Worm (Caenorhabditis elegans) whole organism, midembryonic: ENCODE measurements around the gene cpb-1.

Experiments
- T22C8.4 ChIP-seq: fragments of 200-800 bp; sonication (Bioruptor generic); IDR thresholded peaks from 2 replicates; pipeline ENCODE4 v1.3.6; 2022; ENCODE audit warnings: missing genetic modification characterization, missing compliant biosample characterization
- cog-1 ChIP-seq: sonication (generic microtip); optimal IDR thresholded peaks from 2 replicates; lab custom pipeline; 2016; ENCODE audit warnings: missing genetic modification characterization, missing compliant biosample characterization
- flt-1 ChIP-seq: fragments of 200-800 bp; sonication (Bioruptor generic); IDR thresholded peaks from 2 replicates; pipeline ENCODE4 v1.3.6; 2022; ENCODE audit warnings: missing genetic modification characterization, missing compliant biosample characterization
- klf-2 ChIP-seq: fragments of 200-800 bp; sonication (Bioruptor generic); conservative IDR thresholded peaks from 2 replicates; pipeline ENCODE4 v1.3.6; 2022; ENCODE audit warnings: missing genetic modification reagents, missing genetic modification characterization, missing compliant biosample characterization
- med-1 ChIP-seq: sonication (generic microtip); optimal IDR thresholded peaks from 2 replicates; lab custom pipeline; 2017; ENCODE audit warnings: missing genetic modification characterization, mild to moderate bottlenecking, missing compliant biosample characterization, antibody characterized with exemption, missing genetic modification reagents; ENCODE audit not compliant: insufficient read depth
- ref-1 ChIP-seq: fragments of 200-800 bp; sonication (Bioruptor generic); conservative IDR thresholded peaks from 2 replicates; pipeline ENCODE4 v1.3.6; 2022; ENCODE audit warnings: missing genetic modification reagents, missing genetic modification characterization, missing compliant biosample characterization
- tab-1 ChIP-seq: fragments of 200-800 bp; sonication (Bioruptor generic); IDR thresholded peaks from 2 replicates; pipeline ENCODE4 v1.3.6; 2022; ENCODE audit warnings: missing genetic modification characterization, missing compliant biosample characterization
- ztf-23 ChIP-seq: fragments of 200-800 bp; sonication (Bioruptor generic); IDR thresholded peaks from 2 replicates; pipeline ENCODE4 v1.3.6; 2022; ENCODE audit warnings: missing genetic modification reagents, missing genetic modification characterization, missing compliant biosample characterization
- ztf-29 ChIP-seq: fragments of 200-800 bp; sonication (Bioruptor generic); IDR thresholded peaks from 2 replicates; pipeline ENCODE4 v1.3.6; 2022; ENCODE audit warnings: missing genetic modification reagents, missing genetic modification characterization, missing compliant biosample characterization

cpb-1 gene

DNA sequence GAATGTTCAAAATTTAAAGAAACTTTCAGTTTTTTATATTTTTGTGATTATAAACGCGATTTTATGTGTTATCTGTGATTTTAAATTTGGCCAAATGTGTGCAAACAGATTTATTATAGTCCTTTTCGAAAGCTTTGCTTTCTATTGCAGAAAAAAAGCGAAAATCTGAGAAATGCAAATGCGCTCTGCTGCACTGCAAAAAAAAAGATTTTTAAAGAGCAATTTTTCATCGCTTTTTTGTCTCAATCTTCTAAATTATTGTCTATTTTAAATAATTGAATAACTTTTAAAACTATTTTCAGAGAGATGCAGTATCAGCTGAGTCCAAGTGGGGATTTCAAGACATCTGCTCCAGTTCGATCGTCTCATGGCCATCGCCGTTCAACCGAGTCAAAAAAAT, at the start of gene cpb-1:
Gene cpb-1, plus strand, starts transcription at position 301 of the 400 bp plus-strand sequence.
- TF ChIP-seq ref-1 (GFP tag; lab: Robert Waterston, UW) (no peak), klf-2 (GFP tag; lab: Robert Waterston, UW) (no peak), T22C8.4 (no peak), ztf-29 (GFP tag; lab: Robert Waterston, UW) (no peak), tab-1 (GFP tag; lab: Robert Waterston, UW) (no peak), flt-1 (GFP tag; lab: Robert Waterston, UW) (no peak), ztf-23 (GFP tag; lab: Robert Waterston, UW) (no peak), cog-1 (tag; lab: Kevin White, UChicago) (no peak), med-1 (GFP tag; lab: Kevin White, UChicago) (no peak)

ce11 chrIII:9277803-9278202, 44.3 kb upstream of the cpb-1 start:
- no peak for TF ChIP-seq cog-1 (tag; lab: Kevin White, UChicago)
- no peak for TF ChIP-seq ztf-23 (GFP tag; lab: Robert Waterston, UW)
- no peak for TF ChIP-seq ref-1 (GFP tag; lab: Robert Waterston, UW)
- no peak for TF ChIP-seq med-1 (GFP tag; lab: Kevin White, UChicago)
- TF ChIP-seq flt-1 (GFP tag; lab: Robert Waterston, UW): no peak
- TF ChIP-seq klf-2 (GFP tag; lab: Robert Waterston, UW): no peak
- no peak for TF ChIP-seq T22C8.4
- no peak for TF ChIP-seq ztf-29 (GFP tag; lab: Robert Waterston, UW)
- no peak for TF ChIP-seq tab-1 (GFP tag; lab: Robert Waterston, UW)

DNA sequence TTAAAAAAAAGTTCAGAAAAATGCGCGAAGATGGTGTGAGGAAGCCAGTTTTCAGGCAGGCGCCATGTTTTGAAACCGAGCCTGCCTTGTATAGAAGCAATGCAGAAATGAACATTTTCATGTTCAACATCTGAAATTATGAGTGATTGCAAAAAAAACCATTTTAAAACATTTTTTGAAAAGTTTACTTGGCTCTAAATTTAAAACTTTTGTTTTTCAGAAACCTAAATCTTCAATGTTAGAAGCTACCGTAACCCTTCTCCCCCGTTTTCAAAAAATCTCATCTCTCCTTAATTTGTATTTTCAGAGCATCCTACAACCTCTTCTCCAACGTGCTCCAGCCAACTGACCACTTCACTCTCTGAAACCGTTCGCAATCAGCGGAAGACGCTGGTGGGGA, 40.6 kb upstream of the cpb-1 start, which contains the start of gene fozi-1:
Gene fozi-1, plus strand, starts transcription at position 301 of the 400 bp plus-strand sequence.
- TF ChIP-seq ztf-23 (GFP tag; lab: Robert Waterston, UW): no peak
- TF ChIP-seq tab-1 (GFP tag; lab: Robert Waterston, UW): no peak
- no peak for TF ChIP-seq T22C8.4
- TF ChIP-seq ztf-29 (GFP tag; lab: Robert Waterston, UW): no peak
- no peak for TF ChIP-seq ref-1 (GFP tag; lab: Robert Waterston, UW)
- no peak for TF ChIP-seq med-1 (GFP tag; lab: Kevin White, UChicago)
- no peak for TF ChIP-seq klf-2 (GFP tag; lab: Robert Waterston, UW)
- no peak for TF ChIP-seq cog-1 (tag; lab: Kevin White, UChicago)
- no peak for TF ChIP-seq flt-1 (GFP tag; lab: Robert Waterston, UW)

DNA sequence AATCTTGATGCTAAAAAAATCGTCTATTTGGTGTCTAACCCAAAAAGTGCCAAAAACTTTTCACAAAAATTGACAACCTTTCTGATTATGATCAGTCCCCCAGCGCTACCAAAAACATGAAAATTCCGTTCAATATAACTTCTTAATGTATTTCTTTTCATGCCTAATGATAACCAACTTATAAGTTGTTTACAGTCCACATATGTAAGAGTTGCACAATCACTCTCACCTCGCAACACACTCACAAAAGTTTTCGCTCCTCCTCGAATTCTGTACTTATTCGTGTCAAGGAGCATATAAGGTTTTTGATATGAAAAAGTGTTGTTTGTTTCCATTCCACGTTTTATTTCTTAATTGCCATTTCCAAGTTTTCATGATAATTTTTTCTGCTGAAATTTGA, 33.6 kb upstream of the cpb-1 start:
- TF ChIP-seq med-1 (GFP tag; lab: Kevin White, UChicago) (no peak), ztf-29 (GFP tag; lab: Robert Waterston, UW) (no peak), T22C8.4 (no peak), ztf-23 (GFP tag; lab: Robert Waterston, UW) (no peak)

- TF ChIP-seq ztf-23 (GFP tag; lab: Robert Waterston, UW) (no peak), ztf-29 (GFP tag; lab: Robert Waterston, UW) (no peak), T22C8.4 (no peak), klf-2 (GFP tag; lab: Robert Waterston, UW) (no peak), cog-1 (tag; lab: Kevin White, UChicago) (no peak), tab-1 (GFP tag; lab: Robert Waterston, UW) (no peak), med-1 (GFP tag; lab: Kevin White, UChicago) (no peak), flt-1 (GFP tag; lab: Robert Waterston, UW) (no peak), ref-1 (GFP tag; lab: Robert Waterston, UW) (no peak)
Observed at ce11 chrIII:9289815-9290214, 32.3 kb upstream of the cpb-1 start.

DNA sequence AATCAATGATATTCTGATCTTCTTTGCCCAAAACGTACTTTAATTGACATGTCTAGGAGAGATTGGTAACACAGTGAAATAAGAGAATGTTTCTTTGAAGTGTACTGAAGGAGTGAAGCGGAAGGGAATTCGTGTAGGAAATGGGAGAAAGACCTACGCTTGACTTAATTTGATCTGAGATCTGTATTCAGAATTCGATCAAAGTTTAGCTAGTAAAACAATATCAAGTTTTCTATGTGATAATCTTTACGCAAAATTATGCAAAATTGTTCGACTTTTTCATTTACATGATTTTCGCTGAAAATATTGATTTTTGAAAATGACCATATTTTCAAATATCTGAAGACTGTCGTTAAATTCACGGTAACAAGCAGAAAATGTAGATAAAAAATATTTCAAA, 24.8 kb upstream of the cpb-1 start, which contains the start of gene K01B6.4:
Gene K01B6.4, minus strand, starts transcription at position 101 of the 400 bp plus-strand sequence.
- TF ChIP-seq klf-2 (GFP tag; lab: Robert Waterston, UW) (no peak), T22C8.4 (no peak), ztf-29 (GFP tag; lab: Robert Waterston, UW) (no peak), flt-1 (GFP tag; lab: Robert Waterston, UW) (no peak), med-1 (GFP tag; lab: Kevin White, UChicago) (no peak), ztf-23 (GFP tag; lab: Robert Waterston, UW) (no peak), tab-1 (GFP tag; lab: Robert Waterston, UW) (no peak), cog-1 (tag; lab: Kevin White, UChicago) (no peak), ref-1 (GFP tag; lab: Robert Waterston, UW) (no peak)

DNA sequence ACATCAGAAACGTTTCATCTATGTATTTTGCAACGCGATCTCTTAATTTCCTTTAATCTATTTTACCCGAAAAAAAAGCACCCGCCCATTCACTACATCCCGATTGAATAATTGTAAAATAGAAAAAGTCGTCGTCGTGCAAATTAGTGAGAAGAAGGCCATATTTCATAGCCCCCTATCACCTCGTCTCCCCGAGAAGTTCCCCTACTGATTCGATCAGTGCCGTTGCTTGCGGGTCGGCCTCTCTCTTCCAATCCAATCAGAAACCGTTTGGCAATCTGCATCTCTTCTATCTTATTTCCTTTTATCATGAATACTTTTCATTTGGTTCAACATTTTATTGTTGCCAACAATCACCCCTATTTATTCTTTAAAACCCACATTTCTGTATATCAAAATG, 23.0 kb upstream of the cpb-1 start:
- TF ChIP-seq tab-1 (GFP tag; lab: Robert Waterston, UW) (no peak), ref-1 (GFP tag; lab: Robert Waterston, UW) (no peak), T22C8.4 (no peak), cog-1 (tag; lab: Kevin White, UChicago) (no peak), ztf-29 (GFP tag; lab: Robert Waterston, UW) (no peak), ztf-23 (GFP tag; lab: Robert Waterston, UW) (no peak), flt-1 (GFP tag; lab: Robert Waterston, UW) (no peak), med-1 (GFP tag; lab: Kevin White, UChicago) (no peak), klf-2 (GFP tag; lab: Robert Waterston, UW) (no peak)

- no peak for TF ChIP-seq med-1 (GFP tag; lab: Kevin White, UChicago)
- TF ChIP-seq ztf-23 (GFP tag; lab: Robert Waterston, UW): no peak
- no peak for TF ChIP-seq cog-1 (tag; lab: Kevin White, UChicago)
- no peak for TF ChIP-seq klf-2 (GFP tag; lab: Robert Waterston, UW)
- TF ChIP-seq tab-1 (GFP tag; lab: Robert Waterston, UW): no peak
- TF ChIP-seq ref-1 (GFP tag; lab: Robert Waterston, UW): no peak
Observed at ce11 chrIII:9299919-9300318, 22.2 kb upstream of the cpb-1 start, which contains the start of gene K01B6.3. TSS of gene K01B6.3 (plus strand) at chrIII:9300219.

DNA sequence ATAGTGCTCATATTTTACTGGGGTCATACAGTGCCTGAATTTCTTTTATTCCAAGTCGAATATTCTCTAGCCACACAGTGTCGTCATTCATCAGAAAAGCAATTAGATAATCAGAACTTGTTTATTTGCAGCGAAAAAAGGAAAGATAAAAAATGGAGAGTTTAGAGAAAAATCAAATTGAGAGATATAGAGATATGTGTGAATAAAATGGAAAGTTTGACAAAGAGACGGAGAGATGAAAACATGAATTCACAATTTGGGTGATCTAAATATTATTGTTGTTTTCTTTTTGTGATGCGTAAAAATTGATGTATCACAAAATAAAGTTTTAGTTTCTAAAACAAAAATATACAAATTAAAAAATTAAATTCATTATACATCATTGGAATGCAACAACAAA, 21.4 kb upstream of the cpb-1 start:
- TF ChIP-seq ref-1 (GFP tag; lab: Robert Waterston, UW) (no peak), flt-1 (GFP tag; lab: Robert Waterston, UW) (no peak), T22C8.4 (no peak), ztf-23 (GFP tag; lab: Robert Waterston, UW) (no peak), cog-1 (tag; lab: Kevin White, UChicago) (no peak), klf-2 (GFP tag; lab: Robert Waterston, UW) (no peak), ztf-29 (GFP tag; lab: Robert Waterston, UW) (no peak), med-1 (GFP tag; lab: Kevin White, UChicago) (no peak)
